Fruit fly (Drosophila melanogaster): ENCODE measurements around the gene CG13050.

Gene CG13050

DNA sequence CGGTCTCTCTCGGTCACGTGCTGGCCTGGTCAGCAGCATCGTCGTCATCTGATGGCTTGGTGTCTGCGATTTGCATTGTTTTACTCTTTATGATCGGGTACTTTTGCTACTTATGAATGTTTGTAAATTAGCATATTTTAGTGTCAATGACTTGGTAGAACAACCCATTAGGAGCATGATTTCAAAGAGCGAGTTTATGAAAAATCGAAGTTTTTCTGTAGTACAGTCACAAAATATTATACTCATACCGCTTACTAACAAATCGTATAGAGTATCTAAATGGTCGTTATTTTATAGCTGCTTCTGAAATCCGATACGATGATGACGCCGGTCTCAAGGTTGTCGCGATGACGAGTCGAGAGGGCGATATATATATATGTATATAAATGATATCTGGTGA, 7.2 kb upstream of the CG13050 start (continued):
- TF ChIP-seq E2f2 (GFP tag; IDR thresholded peaks at IDR 0.05) (0 out of 2 replicates have a peak, but pooled peaks have one; percentile 27), Oli (tag; optimal IDR thresholded peaks at IDR 0.05) (peak; percentile 44), pnt (GFP tag; optimal IDR thresholded peaks at IDR 0.05) (peak; percentile 3), HLH3B (GFP tag; IDR thresholded peaks at IDR 0.05) (peak; percentile 34; the same call in 1 of the 2 replicates), Sox102F (GFP tag; optimal IDR thresholded peaks at IDR 0.05) (peak; percentile 58), dysf (GFP tag; IDR thresholded peaks at IDR 0.05) (peak; percentile 56; the same call in 2 of the 3 replicates), gem (tag; optimal IDR thresholded peaks at IDR 0.05) (peak; percentile 56), hkb (optimal IDR thresholded peaks at IDR 0.05) (no peak), hkb (GFP tag; IDR thresholded peaks at IDR 0.05) (0 out of 2 replicates have a peak, but pooled peaks have one; percentile 22), grau (tag; optimal IDR thresholded peaks at IDR 0.05) (peak; percentile 35), tgo (GFP tag; IDR thresholded peaks at IDR 0.05) (peak; percentile 35; the same call in 2 of the 3 replicates), CG7357 (GFP tag; IDR thresholded peaks at IDR 0.05) (0 out of 3 replicates have a peak, but pooled peaks have one; percentile 32), Med (GFP tag) (peak; percentile 79), CG13624 (GFP tag; optimal IDR thresholded peaks at IDR 0.05) (no peak), dmrt99B (tag; optimal IDR thresholded peaks at IDR 0.05) (peak; percentile 67), abd-A (tag; optimal IDR thresholded peaks at IDR 0.05) (peak; percentile 21), Hr51 (GFP tag; optimal IDR thresholded peaks at IDR 0.05) (peak in 1 of 2 experiments; percentile 67), cad (GFP tag; optimal IDR thresholded peaks at IDR 0.05) (no peak), CG3163 (GFP tag; optimal IDR thresholded peaks at IDR 0.05) (no peak), Ets65A (GFP tag) (peak; percentile 29), CoRest (tag; optimal IDR thresholded peaks at IDR 0.05) (peak; percentile 16), tap (tag; optimal IDR thresholded peaks at IDR 0.05) (peak; percentile 40), CG12219 (GFP tag; optimal IDR thresholded peaks at IDR 0.05) (peak; percentile 14), Ptx1 (GFP tag; IDR thresholded peaks at IDR 0.05) (peak; percentile 60; the same call in 1 of the 2 replicates), Asciz (GFP tag; optimal IDR thresholded peaks at IDR 0.05) (no peak), phol (tag; optimal IDR thresholded peaks at IDR 0.05) (peak; percentile 28), esg (GFP tag; conservative IDR thresholded peaks at IDR 0.05) (peak; percentile 27; the same call in 1 of the 2 replicates), CG15269 (tag; optimal IDR thresholded peaks at IDR 0.05) (peak; percentile 64), Xbp1 (GFP tag; optimal IDR thresholded peaks at IDR 0.05) (peak; percentile 10), CG2678 (tag; optimal IDR thresholded peaks at IDR 0.05) (peak; percentile 61), Blimp-1 (GFP tag; optimal IDR thresholded peaks at IDR 0.05) (peak; percentile 23), CG8944 (GFP tag; optimal IDR thresholded peaks at IDR 0.05) (no peak), sens (GFP tag) (peak; percentile 74), CG17385 (GFP tag; optimal IDR thresholded peaks at IDR 0.05) (peak; percentile 18), oc (tag; optimal IDR thresholded peaks at IDR 0.05) (no peak), chinmo (GFP tag; IDR thresholded peaks at IDR 0.05; ENCODE audit: partially characterized antibody) (0 out of 4 replicates have a peak, but pooled peaks have one; percentile 47), so (GFP tag; IDR thresholded peaks at IDR 0.05) (peak; percentile 45; the same call in 1 of the 3 replicates), CG13424 (tag; optimal IDR thresholded peaks at IDR 0.05) (peak; percentile 54), MTF-1 (GFP tag; optimal IDR thresholded peaks at IDR 0.05; ENCODE audit: borderline replicate concordance) (no peak), cwo (GFP tag; optimal IDR thresholded peaks at IDR 0.05) (peak; percentile 79), Atf6 (GFP tag; IDR thresholded peaks at IDR 0.05) (no peak), CG7839 (tag; optimal IDR thresholded peaks at IDR 0.05) (peak; percentile 48), fd3F (GFP tag; optimal IDR thresholded peaks at IDR 0.05) (peak; percentile 7)

All from whole organism, embryonic.